Fruit fly (Drosophila melanogaster) whole organism, embryonic: ENCODE measurements around the gene zye.

Experiments used
- Aef1 ChIP-seq: fragments of 200-800 bp; sonication (Bioruptor generic); IDR thresholded peaks from 3 replicates; pipeline ENCODE4 v1.3.6; 2022; ENCODE audit warnings: missing biosample characterization, missing genetic modification characterization
- Antp ChIP-seq: fragments of 200-800 bp; sonication (Bioruptor generic); optimal IDR thresholded peaks from 3 replicates; lab custom pipeline; 2016; ENCODE audit warnings: missing biosample characterization, missing genetic modification characterization
- CG10209 ChIP-seq: fragments of 200-800 bp; sonication (Bioruptor generic); optimal IDR thresholded peaks from 3 replicates; lab custom pipeline; 2017; ENCODE audit warnings: missing biosample characterization, mild to moderate bottlenecking, missing genetic modification characterization, missing genetic modification reagents
- CG10565 ChIP-seq: fragments of 200-800 bp; sonication (Bioruptor generic); optimal IDR thresholded peaks from 3 replicates; lab custom pipeline; 2016; ENCODE audit warnings: missing biosample characterization, mild to moderate bottlenecking, missing genetic modification characterization
- CG11085 ChIP-seq: fragments of 200-800 bp; sonication (Bioruptor generic); IDR thresholded peaks from 2 replicates; pipeline ENCODE4 v1.3.6; 2022; ENCODE audit warnings: missing biosample characterization, missing genetic modification characterization
- CG11456 ChIP-seq: fragments of 200-800 bp; sonication (Bioruptor generic); IDR thresholded peaks from 3 replicates; pipeline ENCODE4 v1.3.6; 2022; ENCODE audit warnings: missing biosample characterization, missing genetic modification characterization
- CG11723 ChIP-seq: fragments of 200-800 bp; sonication (Bioruptor generic); optimal IDR thresholded peaks from 2 replicates; lab custom pipeline; 2017; ENCODE audit warnings: missing biosample characterization, mild to moderate bottlenecking, missing genetic modification characterization
- CG12104 ChIP-seq: fragments of 200-800 bp; sonication (Bioruptor generic); optimal IDR thresholded peaks from 3 replicates; lab custom pipeline; 2016; ENCODE audit warnings: missing biosample characterization, missing genetic modification characterization
- CG1602 ChIP-seq: fragments of 200-800 bp; sonication (Bioruptor generic); optimal IDR thresholded peaks from 3 replicates; lab custom pipeline; 2016; ENCODE audit warnings: missing biosample characterization, missing genetic modification characterization
- CG17612 ChIP-seq: fragments of 200-800 bp; sonication (Bioruptor generic); IDR thresholded peaks from 2 replicates; pipeline ENCODE4 v1.3.6; 2022; ENCODE audit warnings: missing biosample characterization, missing genetic modification characterization
- CG2199 ChIP-seq: fragments of 200-800 bp; sonication (Bioruptor generic); IDR thresholded peaks from 3 replicates; pipeline ENCODE4 v1.3.6; 2022; ENCODE audit warnings: missing biosample characterization, missing genetic modification characterization
- CG31224 ChIP-seq: fragments of 200-800 bp; sonication (Bioruptor generic); IDR thresholded peaks from 2 replicates; pipeline ENCODE4 v1.3.6; 2022; ENCODE audit warnings: missing biosample characterization, missing genetic modification characterization
- CG32767 ChIP-seq: fragments of 200-800 bp; sonication (Bioruptor generic); IDR thresholded peaks from 2 replicates; pipeline ENCODE4 v1.3.6; 2022; ENCODE audit warnings: missing biosample characterization, missing genetic modification characterization
- CG32772 ChIP-seq: fragments of 200-800 bp; sonication (Bioruptor generic); IDR thresholded peaks from 2 replicates; pipeline ENCODE4 v1.3.6; 2022; ENCODE audit warnings: missing biosample characterization, missing genetic modification characterization
- CG3281 ChIP-seq: fragments of 200-800 bp; sonication (Bioruptor generic); optimal IDR thresholded peaks from 3 replicates; lab custom pipeline; 2017; ENCODE audit warnings: missing biosample characterization, mild to moderate bottlenecking, missing genetic modification characterization
- CG7839 ChIP-seq: fragments of 200-800 bp; sonication (Bioruptor generic); optimal IDR thresholded peaks from 3 replicates; lab custom pipeline; 2018; ENCODE audit warnings: missing biosample characterization, mild to moderate bottlenecking, missing genetic modification characterization, moderate library complexity
- CG7928 ChIP-seq: fragments of 200-800 bp; sonication (Bioruptor generic); optimal IDR thresholded peaks from 2 replicates; lab custom pipeline; 2017; ENCODE audit warnings: missing biosample characterization, mild to moderate bottlenecking, missing genetic modification characterization
- CG7987 ChIP-seq: fragments of 200-800 bp; sonication (Bioruptor generic); optimal IDR thresholded peaks from 2 replicates; lab custom pipeline; 2018; ENCODE audit warnings: missing biosample characterization, mild to moderate bottlenecking, missing genetic modification characterization, moderate library complexity
- CG8924 ChIP-seq: fragments of 200-800 bp; optimal IDR thresholded peaks from 3 replicates; lab custom pipeline; 2019; ENCODE audit warnings: missing biosample characterization, mild to moderate bottlenecking, missing genetic modification characterization, moderate library complexity
- CG9817 ChIP-seq: fragments of 200-800 bp; sonication (Bioruptor generic); optimal IDR thresholded peaks from 2 replicates; lab custom pipeline; 2018; ENCODE audit warnings: missing biosample characterization, mild to moderate bottlenecking, missing genetic modification characterization, moderate library complexity
- CrebB ChIP-seq: fragments of 200-800 bp; sonication (Bioruptor generic); optimal IDR thresholded peaks from 3 replicates; lab custom pipeline; 2018; ENCODE audit warnings: missing biosample characterization, mild to moderate bottlenecking, missing genetic modification characterization
- Doc3 ChIP-seq: fragments of 200-800 bp; sonication (Bioruptor generic); IDR thresholded peaks from 3 replicates; pipeline ENCODE4 v1.3.6; 2022; ENCODE audit warnings: missing biosample characterization, missing genetic modification characterization; ENCODE audit not compliant: partially characterized antibody
- E2f1 ChIP-seq: fragments of 200-800 bp; sonication (Bioruptor generic); IDR thresholded peaks from 2 replicates; pipeline ENCODE4 v1.3.6; 2022; ENCODE audit warnings: missing biosample characterization, missing genetic modification characterization
- Fer1 ChIP-seq: fragments of 200-800 bp; sonication (Bioruptor generic); optimal IDR thresholded peaks from 2 replicates; lab custom pipeline; 2017; ENCODE audit warnings: missing biosample characterization, mild to moderate bottlenecking, missing genetic modification characterization
- HLH3B ChIP-seq: fragments of 200-800 bp; sonication (Bioruptor generic); IDR thresholded peaks from 2 replicates; pipeline ENCODE4 v1.3.6; 2022; ENCODE audit warnings: missing biosample characterization, missing genetic modification characterization
- Hr3 ChIP-seq: fragments of 200-800 bp; sonication (Bioruptor generic); optimal IDR thresholded peaks from 3 replicates; lab custom pipeline; 2016; ENCODE audit warnings: missing biosample characterization, missing genetic modification characterization
- Hr51 ChIP-seq, 2 experiments: fragments of 200-800 bp; sonication (Bioruptor generic); optimal IDR thresholded peaks; 2 replicates in 1 of 2; 3 replicates in 1 of 2; lab custom pipeline; 2016 to 2018; ENCODE audit warnings: missing biosample characterization in 2 of 2, missing genetic modification characterization in 2 of 2, mild to moderate bottlenecking in 1 of 2, moderate library complexity in 1 of 2
- Kr ChIP-seq: fragments of 200-800 bp; sonication (Bioruptor generic); optimal IDR thresholded peaks from 2 replicates; lab custom pipeline; 2017; ENCODE audit warnings: missing biosample characterization, mild to moderate bottlenecking, missing genetic modification characterization
- Mes4 ChIP-seq: fragments of 200-800 bp; sonication (Bioruptor generic); optimal IDR thresholded peaks from 2 replicates; lab custom pipeline; 2016; ENCODE audit warnings: missing biosample characterization, missing genetic modification characterization
- NC2β ChIP-seq: fragments of 200-800 bp; sonication (Bioruptor generic); optimal IDR thresholded peaks from 2 replicates; lab custom pipeline; 2016; ENCODE audit warnings: missing biosample characterization, missing genetic modification characterization
- Optix ChIP-seq: fragments of 200-800 bp; sonication (Bioruptor generic); IDR thresholded peaks from 3 replicates; pipeline ENCODE4 v1.3.6; 2022; ENCODE audit warnings: missing biosample characterization, missing genetic modification characterization
- Sox100B ChIP-seq: fragments of 200-800 bp; sonication (Bioruptor generic); optimal IDR thresholded peaks from 3 replicates; lab custom pipeline; 2018; ENCODE audit warnings: missing biosample characterization, mild to moderate bottlenecking, missing genetic modification characterization
- Trl ChIP-seq, 3 experiments: fragments of >200 bp in 2 of 3; fragments of 200-800 bp in 1 of 3; sonication (Bioruptor generic) in 1 of 3; optimal IDR thresholded peaks; 2 replicates in 1 of 3; 3 replicates in 2 of 3; lab custom pipeline; 2016 to 2017; ENCODE audit warnings: missing biosample characterization in 1 of 3, missing genetic modification characterization in 1 of 3
- Usf ChIP-seq: fragments of 200-800 bp; sonication (Bioruptor generic); optimal IDR thresholded peaks from 2 replicates; lab custom pipeline; 2017; ENCODE audit warnings: missing genotype, missing biosample characterization, missing genetic modification characterization
- Xbp1 ChIP-seq: fragments of 200-800 bp; sonication (Bioruptor generic); optimal IDR thresholded peaks from 3 replicates; lab custom pipeline; 2016; ENCODE audit warnings: missing biosample characterization, mild to moderate bottlenecking, missing genetic modification characterization
- ab ChIP-seq: fragments of 200-800 bp; sonication (Bioruptor generic); optimal IDR thresholded peaks from 2 replicates; lab custom pipeline; 2016; ENCODE audit warnings: missing biosample characterization, missing genetic modification characterization
- br ChIP-seq: fragments of >200 bp; optimal IDR thresholded peaks from 2 replicates; lab custom pipeline; 2017
- chn ChIP-seq: fragments of 200-800 bp; sonication (Bioruptor generic); optimal IDR thresholded peaks from 2 replicates; lab custom pipeline; 2016; ENCODE audit warnings: missing biosample characterization, missing genetic modification characterization
- cwo ChIP-seq: fragments of 200-800 bp; sonication (Bioruptor generic); optimal IDR thresholded peaks from 3 replicates; lab custom pipeline; 2017; ENCODE audit warnings: missing biosample characterization, missing genetic modification characterization, mild to moderate bottlenecking, moderate library complexity, missing genetic modification reagents
- ems ChIP-seq: fragments of 200-800 bp; sonication (Bioruptor generic); optimal IDR thresholded peaks from 3 replicates; lab custom pipeline; 2016; ENCODE audit warnings: missing biosample characterization, missing genetic modification characterization
- gsb-n ChIP-seq: fragments of 200-800 bp; sonication (Bioruptor generic); optimal IDR thresholded peaks from 3 replicates; lab custom pipeline; 2018; ENCODE audit warnings: missing biosample characterization, mild to moderate bottlenecking, missing genetic modification characterization
- hkb ChIP-seq, 2 experiments: fragments of 200-800 bp in 1 of 2; fragments of >200 bp in 1 of 2; sonication (Bioruptor generic) in 1 of 2; IDR thresholded peaks in 1 of 2; optimal IDR thresholded peaks in 1 of 2; 2 replicates each; pipeline versions ENCODE4 v1.3.6 to Lab custom; 2017 to 2022; ENCODE audit warnings: missing biosample characterization in 1 of 2, missing genetic modification characterization in 1 of 2
- kah ChIP-seq: fragments of 200-800 bp; sonication (Bioruptor generic); optimal IDR thresholded peaks from 2 replicates; lab custom pipeline; 2018; ENCODE audit warnings: missing biosample characterization, mild to moderate bottlenecking, missing genetic modification characterization
- pnt ChIP-seq: fragments of 200-800 bp; sonication (Bioruptor generic); optimal IDR thresholded peaks from 3 replicates; lab custom pipeline; 2016; ENCODE audit warnings: missing biosample characterization, missing genetic modification characterization
- pzg ChIP-seq: fragments of 200-800 bp; sonication (Bioruptor generic); optimal IDR thresholded peaks from 3 replicates; lab custom pipeline; 2018; ENCODE audit warnings: missing biosample characterization, mild to moderate bottlenecking, missing genetic modification characterization, moderate library complexity
- sens ChIP-seq: fragments of 200-800 bp; sonication (Bioruptor generic); peaks from one replicate; lab custom pipeline; 2016; ENCODE audit warnings: missing biosample characterization, missing genetic modification characterization
- slbo ChIP-seq: fragments of 200-800 bp; sonication (Bioruptor generic); IDR thresholded peaks from 2 replicates; pipeline ENCODE4 v1.3.6; 2022; ENCODE audit warnings: missing biosample characterization, missing genetic modification characterization
- slp2 ChIP-seq: fragments of 200-800 bp; sonication (Bioruptor generic); optimal IDR thresholded peaks from 2 replicates; lab custom pipeline; 2016; ENCODE audit warnings: missing biosample characterization, missing genetic modification characterization
- sqz ChIP-seq: fragments of 200-800 bp; sonication (Bioruptor generic); optimal IDR thresholded peaks from 3 replicates; lab custom pipeline; 2018; ENCODE audit warnings: missing biosample characterization, mild to moderate bottlenecking, missing genetic modification characterization
- tna ChIP-seq: fragments of 200-800 bp; sonication (Bioruptor generic); IDR thresholded peaks from 2 replicates; pipeline ENCODE4 v1.3.6; 2022; ENCODE audit warnings: missing biosample characterization, missing genetic modification characterization; ENCODE audit not compliant: partially characterized antibody
- vnd ChIP-seq: fragments of 200-800 bp; sonication (Bioruptor generic); IDR thresholded peaks from 3 replicates; pipeline ENCODE4 v1.3.6; 2022; ENCODE audit warnings: missing biosample characterization, missing genetic modification characterization; ENCODE audit not compliant: partially characterized antibody

Gene zye

dm6 chr3L:20388983-20389382 lies 24.4 kb upstream of the zye start (continued):
- TF ChIP-seq gsb-n (tag; lab: Kevin White, UChicago) (no peak), sens (peak; percentile 52), pzg (no peak), tna (no peak), CG10209 (GFP tag; lab: Kevin White, UChicago) (peak; percentile 28), cwo (GFP tag; lab: Kevin White, UChicago) (peak; percentile 89), CG8924 (tag; lab: Kevin White, UChicago) (no peak), Hr3 (no peak), br (lab: Kevin White, UChicago) (no peak), slp2 (GFP tag; lab: Kevin White, UChicago) (no peak), CG32767 (GFP tag; lab: Robert Waterston, UW) (no peak), NC2β (GFP tag; lab: Kevin White, UChicago) (peak; percentile 6), Doc3 (GFP tag; lab: Robert Waterston, UW) (no peak), vnd (no peak), Mes4 (GFP tag; lab: Kevin White, UChicago) (no peak), Xbp1 (GFP tag; lab: Kevin White, UChicago) (peak; percentile 35), CG11456 (GFP tag; lab: Robert Waterston, UW) (peak; percentile 60; the same call in 1 of the 3 replicates), CG7987 (GFP tag; lab: Kevin White, UChicago) (peak; percentile 28), Optix (no peak), hkb (optimal IDR thresholded peaks at IDR 0.05; lab: Kevin White, UChicago) (no peak), hkb (GFP tag; IDR thresholded peaks at IDR 0.05; lab: Robert Waterston, UW) (0 out of 2 replicates have a peak, but pooled peaks have one; percentile 29), E2f1 (no peak; the same call in 1 of the 2 replicates), kah (GFP tag; lab: Kevin White, UChicago) (no peak), sqz (GFP tag; lab: Kevin White, UChicago) (no peak), CG9817 (tag; lab: Kevin White, UChicago) (peak; percentile 8), pnt (peak; percentile 11), CG2199 (no peak), CG17612 (GFP tag; lab: Robert Waterston, UW) (no peak), Usf (GFP tag; lab: Kevin White, UChicago) (no peak), Fer1 (GFP tag; lab: Kevin White, UChicago) (peak; percentile 59), HLH3B (GFP tag; lab: Robert Waterston, UW) (peak; percentile 31; the same call in 1 of the 2 replicates), CG32772 (no peak), CG1602 (GFP tag; lab: Kevin White, UChicago) (no peak), Kr (GFP tag; lab: Kevin White, UChicago) (no peak), CG12104 (GFP tag; lab: Kevin White, UChicago) (no peak), Trl (optimal IDR thresholded peaks at IDR 0.05; lab: Kevin White, UChicago) (no peak), Trl (GFP tag; optimal IDR thresholded peaks at IDR 0.05; lab: Kevin White, UChicago) (peak; percentile 31), slbo (GFP tag; lab: Robert Waterston, UW) (peak; percentile 57), Hr51 (GFP tag; optimal IDR thresholded peaks at IDR 0.05; lab: Kevin White, UChicago) (peak in 1 of 2 experiments; percentile 50), chn (peak; percentile 18), CrebB (tag; lab: Kevin White, UChicago) (peak; percentile 25), CG7928 (no peak), Aef1 (peak; percentile 57; the same call in 2 of the 3 replicates), CG31224 (no peak), CG10565 (no peak), CG3281 (GFP tag; lab: Kevin White, UChicago) (peak; percentile 22), ems (GFP tag; lab: Kevin White, UChicago) (peak; percentile 46), CG11723 (GFP tag; lab: Kevin White, UChicago) (no peak), CG7839 (tag; lab: Kevin White, UChicago) (peak; percentile 53), CG11085 (GFP tag; lab: Robert Waterston, UW) (no peak), Antp (peak; percentile 59), ab (no peak), Sox100B (GFP tag; lab: Kevin White, UChicago) (no peak)
